Fruit fly (Drosophila melanogaster) whole organism, embryonic: ENCODE measurements around the gene eIF2gamma.
A peak's percentile ranks its signal among the peaks of the same experiment; 100 is the strongest.

Source experiments
- Abd-B ChIP-seq: fragments of 200-800 bp; sonication (Bioruptor generic); optimal IDR thresholded peaks from 2 replicates; lab custom pipeline; 2018; ENCODE audit warnings: missing biosample characterization, mild to moderate bottlenecking, missing genetic modification characterization, moderate library complexity
- Bteb2 ChIP-seq: fragments of 200-800 bp; sonication (Bioruptor generic); optimal IDR thresholded peaks from 2 replicates; lab custom pipeline; 2016; ENCODE audit warnings: missing biosample characterization, missing genetic modification characterization
- CG10959 ChIP-seq: fragments of 200-800 bp; sonication (Bioruptor generic); IDR thresholded peaks from 2 replicates; pipeline ENCODE4 v1.3.6; 2022; ENCODE audit warnings: missing biosample characterization, missing genetic modification characterization
- CG10979 ChIP-seq: fragments of 200-800 bp; sonication (Bioruptor generic); optimal IDR thresholded peaks from 2 replicates; lab custom pipeline; 2018; ENCODE audit warnings: missing biosample characterization, mild to moderate bottlenecking, missing genetic modification characterization, moderate library complexity
- CG12659 ChIP-seq: fragments of 200-800 bp; sonication (Bioruptor generic); optimal IDR thresholded peaks from 3 replicates; lab custom pipeline; 2017; ENCODE audit warnings: mild to moderate bottlenecking, missing biosample characterization, missing genetic modification reagents, missing genetic modification characterization
- CG13775 ChIP-seq: fragments of 200-800 bp; sonication (Bioruptor generic); optimal IDR thresholded peaks from 3 replicates; lab custom pipeline; 2017; ENCODE audit warnings: missing biosample characterization, mild to moderate bottlenecking, missing genetic modification characterization
- CG15601 ChIP-seq: fragments of 200-800 bp; sonication (Bioruptor generic); optimal IDR thresholded peaks from 3 replicates; lab custom pipeline; 2019; ENCODE audit warnings: missing biosample characterization, mild to moderate bottlenecking, missing genetic modification characterization, moderate library complexity
- CG16863 ChIP-seq: fragments of 200-800 bp; sonication (Bioruptor generic); optimal IDR thresholded peaks from 3 replicates; lab custom pipeline; 2016; ENCODE audit warnings: missing biosample characterization, missing genetic modification characterization
- CG18262 ChIP-seq: fragments of 200-800 bp; optimal IDR thresholded peaks from 3 replicates; lab custom pipeline; 2019; ENCODE audit warnings: missing biosample characterization, mild to moderate bottlenecking, missing genetic modification characterization, moderate library complexity
- CG2129 ChIP-seq: fragments of 200-800 bp; sonication (Bioruptor generic); IDR thresholded peaks from 2 replicates; pipeline ENCODE4 v1.3.6; 2022; ENCODE audit warnings: missing biosample characterization, missing genetic modification characterization; ENCODE audit not compliant: partially characterized antibody
- CG31365 ChIP-seq: fragments of 200-800 bp; sonication (Bioruptor generic); optimal IDR thresholded peaks from 2 replicates; lab custom pipeline; 2018; ENCODE audit warnings: missing biosample characterization, mild to moderate bottlenecking, missing genetic modification characterization
- CG4360 ChIP-seq: fragments of 200-800 bp; sonication (Bioruptor generic); IDR thresholded peaks from 2 replicates; pipeline ENCODE4 v1.3.6; 2022; ENCODE audit warnings: missing biosample characterization, missing genetic modification characterization
- CG7839 ChIP-seq: fragments of 200-800 bp; sonication (Bioruptor generic); optimal IDR thresholded peaks from 3 replicates; lab custom pipeline; 2018; ENCODE audit warnings: missing biosample characterization, mild to moderate bottlenecking, missing genetic modification characterization, moderate library complexity
- CG8388 ChIP-seq: fragments of 200-800 bp; sonication (Bioruptor generic); optimal IDR thresholded peaks from 2 replicates; lab custom pipeline; 2019; ENCODE audit warnings: missing biosample characterization, mild to moderate bottlenecking, missing genetic modification characterization, moderate library complexity
- CG9817 ChIP-seq: fragments of 200-800 bp; sonication (Bioruptor generic); optimal IDR thresholded peaks from 2 replicates; lab custom pipeline; 2018; ENCODE audit warnings: missing biosample characterization, mild to moderate bottlenecking, missing genetic modification characterization, moderate library complexity
- Camta ChIP-seq: fragments of 200-800 bp; sonication (Bioruptor generic); optimal IDR thresholded peaks from 2 replicates; lab custom pipeline; 2016; ENCODE audit warnings: missing biosample characterization, missing genetic modification characterization
- Doc3 ChIP-seq: fragments of 200-800 bp; sonication (Bioruptor generic); IDR thresholded peaks from 3 replicates; pipeline ENCODE4 v1.3.6; 2022; ENCODE audit warnings: missing biosample characterization, missing genetic modification characterization; ENCODE audit not compliant: partially characterized antibody
- Dref ChIP-seq: fragments of 200-800 bp; sonication (Bioruptor generic); IDR thresholded peaks from 2 replicates; pipeline ENCODE4 v1.3.6; 2022; ENCODE audit warnings: missing biosample characterization, missing genetic modification characterization
- E2f2 ChIP-seq: fragments of 200-800 bp; sonication (Bioruptor generic); IDR thresholded peaks from 2 replicates; pipeline ENCODE4 v1.3.6; 2022; ENCODE audit warnings: missing biosample characterization, missing genetic modification characterization
- HLHmδ ChIP-seq: fragments of 200-800 bp; sonication (Bioruptor generic); optimal IDR thresholded peaks from 2 replicates; lab custom pipeline; 2018; ENCODE audit warnings: missing biosample characterization, mild to moderate bottlenecking, missing genetic modification characterization, moderate library complexity
- Kr ChIP-seq: fragments of 200-800 bp; sonication (Bioruptor generic); optimal IDR thresholded peaks from 2 replicates; lab custom pipeline; 2017; ENCODE audit warnings: missing biosample characterization, mild to moderate bottlenecking, missing genetic modification characterization
- MESR4 ChIP-seq: fragments of 200-800 bp; sonication (Bioruptor generic); optimal IDR thresholded peaks from 2 replicates; lab custom pipeline; 2018; ENCODE audit warnings: missing biosample characterization, mild to moderate bottlenecking, missing genetic modification characterization, moderate library complexity
- Oaz ChIP-seq: fragments of 200-800 bp; sonication (Bioruptor generic); IDR thresholded peaks from 2 replicates; pipeline ENCODE4 v1.3.6; 2022; ENCODE audit warnings: missing biosample characterization, missing genetic modification characterization
- Xbp1 ChIP-seq: fragments of 200-800 bp; sonication (Bioruptor generic); optimal IDR thresholded peaks from 3 replicates; lab custom pipeline; 2016; ENCODE audit warnings: missing biosample characterization, mild to moderate bottlenecking, missing genetic modification characterization
- YL-1 ChIP-seq: fragments of 200-800 bp; sonication (Bioruptor generic); optimal IDR thresholded peaks from 3 replicates; lab custom pipeline; 2017; ENCODE audit warnings: missing biosample characterization, mild to moderate bottlenecking, missing genetic modification characterization
- ac ChIP-seq: fragments of 200-800 bp; sonication (Bioruptor generic); optimal IDR thresholded peaks from 3 replicates; lab custom pipeline; 2017; ENCODE audit warnings: missing biosample characterization, mild to moderate bottlenecking, missing genetic modification characterization
- amos ChIP-seq: fragments of 200-800 bp; sonication (Bioruptor generic); IDR thresholded peaks from 2 replicates; pipeline ENCODE4 v1.3.6; 2022; ENCODE audit warnings: missing biosample characterization, missing genetic modification characterization; ENCODE audit not compliant: partially characterized antibody
- ara ChIP-seq: fragments of 200-800 bp; sonication (Bioruptor generic); IDR thresholded peaks from 2 replicates; pipeline ENCODE4 v1.3.6; 2022; ENCODE audit warnings: missing biosample characterization, missing genetic modification characterization
- az2 ChIP-seq: fragments of 200-800 bp; sonication (Bioruptor generic); optimal IDR thresholded peaks from 3 replicates; lab custom pipeline; 2016; ENCODE audit warnings: missing biosample characterization, missing genetic modification characterization
- croc ChIP-seq: fragments of 200-800 bp; sonication (Bioruptor generic); conservative IDR thresholded peaks from 3 replicates; pipeline ENCODE4 v1.3.6; 2022; ENCODE audit warnings: missing biosample characterization, missing genetic modification characterization
- cwo ChIP-seq: fragments of 200-800 bp; sonication (Bioruptor generic); optimal IDR thresholded peaks from 3 replicates; lab custom pipeline; 2017; ENCODE audit warnings: missing biosample characterization, missing genetic modification characterization, mild to moderate bottlenecking, moderate library complexity, missing genetic modification reagents
- esg ChIP-seq: fragments of 200-800 bp; sonication (Bioruptor generic); conservative IDR thresholded peaks from 2 replicates; pipeline ENCODE4 v1.3.6; 2022; ENCODE audit warnings: missing biosample characterization, missing genetic modification characterization
- fru ChIP-seq: fragments of >200 bp; optimal IDR thresholded peaks from 2 replicates; lab custom pipeline; 2017
- gsb ChIP-seq: fragments of 200-800 bp; sonication (Bioruptor generic); IDR thresholded peaks from 2 replicates; pipeline ENCODE4 v1.3.6; 2022; ENCODE audit warnings: missing biosample characterization, missing genetic modification characterization
- hkb ChIP-seq, 2 experiments: fragments of 200-800 bp in 1 of 2; fragments of >200 bp in 1 of 2; sonication (Bioruptor generic) in 1 of 2; IDR thresholded peaks in 1 of 2; optimal IDR thresholded peaks in 1 of 2; 2 replicates each; pipeline versions ENCODE4 v1.3.6 to Lab custom; 2017 to 2022; ENCODE audit warnings: missing biosample characterization in 1 of 2, missing genetic modification characterization in 1 of 2
- inv ChIP-seq: fragments of 200-800 bp; sonication (Bioruptor generic); IDR thresholded peaks from 2 replicates; pipeline ENCODE4 v1.3.6; 2022; ENCODE audit warnings: missing biosample characterization, missing genetic modification characterization; ENCODE audit not compliant: partially characterized antibody
- jigr1 ChIP-seq: fragments of 200-800 bp; sonication (Bioruptor generic); IDR thresholded peaks from 3 replicates; pipeline ENCODE4 v1.3.6; 2022; ENCODE audit warnings: missing biosample characterization, missing genetic modification characterization
- jumu ChIP-seq: fragments of 200-800 bp; sonication (Bioruptor generic); optimal IDR thresholded peaks from 3 replicates; lab custom pipeline; 2016; ENCODE audit warnings: missing biosample characterization, missing genetic modification characterization
- kay ChIP-seq: fragments of 200-800 bp; sonication (Bioruptor generic); optimal IDR thresholded peaks from 2 replicates; lab custom pipeline; 2016; ENCODE audit warnings: missing biosample characterization, missing genetic modification characterization
- lola ChIP-seq, 3 experiments: fragments of >200 bp in 2 of 3; fragments of 200-800 bp in 1 of 3; sonication (Bioruptor generic) in 1 of 3; optimal IDR thresholded peaks; 2 replicates each; lab custom pipeline; 2017 to 2019; ENCODE audit warnings: missing biosample characterization in 3 of 3, missing genetic modification characterization in 3 of 3, mild to moderate bottlenecking in 1 of 3, moderate library complexity in 1 of 3
- nmo ChIP-seq: fragments of 200-800 bp; sonication (Bioruptor generic); optimal IDR thresholded peaks from 2 replicates; lab custom pipeline; 2018; ENCODE audit warnings: missing biosample characterization, mild to moderate bottlenecking, missing genetic modification characterization, moderate library complexity
- onecut ChIP-seq: fragments of 200-800 bp; sonication (Bioruptor generic); IDR thresholded peaks from 2 replicates; pipeline ENCODE4 v1.3.6; 2022; ENCODE audit warnings: missing biosample characterization, missing genetic modification characterization
- pros ChIP-seq: fragments of 200-800 bp; sonication (Bioruptor generic); optimal IDR thresholded peaks from 3 replicates; lab custom pipeline; 2019; ENCODE audit warnings: missing biosample characterization, mild to moderate bottlenecking, missing genetic modification characterization, moderate library complexity
- ranshi ChIP-seq: fragments of 200-800 bp; sonication (Bioruptor generic); IDR thresholded peaks from 2 replicates; pipeline ENCODE4 v1.3.6; 2022; ENCODE audit warnings: missing biosample characterization, missing genetic modification characterization
- rib ChIP-seq: fragments of 200-800 bp; sonication (Bioruptor generic); IDR thresholded peaks from 2 replicates; pipeline ENCODE4 v1.3.6; 2022; ENCODE audit warnings: missing biosample characterization, missing genetic modification characterization
- scrt ChIP-seq: fragments of 200-800 bp; sonication (Bioruptor generic); optimal IDR thresholded peaks from 2 replicates; lab custom pipeline; 2018; ENCODE audit warnings: missing biosample characterization, mild to moderate bottlenecking, missing genetic modification characterization, moderate library complexity
- sima ChIP-seq: fragments of 200-800 bp; sonication (Bioruptor generic); optimal IDR thresholded peaks from 2 replicates; lab custom pipeline; 2016; ENCODE audit warnings: missing biosample characterization, missing genetic modification characterization
- tap ChIP-seq: fragments of 200-800 bp; optimal IDR thresholded peaks from 3 replicates; lab custom pipeline; 2019; ENCODE audit warnings: missing biosample characterization, mild to moderate bottlenecking, missing genetic modification characterization, moderate library complexity
- vfl ChIP-seq: fragments of 200-800 bp; sonication (Bioruptor generic); optimal IDR thresholded peaks from 2 replicates; lab custom pipeline; 2016; ENCODE audit warnings: missing biosample characterization, missing genetic modification characterization
- zen2 ChIP-seq: fragments of 200-800 bp; sonication (Bioruptor generic); IDR thresholded peaks from 3 replicates; pipeline ENCODE4 v1.3.6; 2022; ENCODE audit warnings: missing biosample characterization, missing genetic modification characterization; ENCODE audit not compliant: partially characterized antibody

The eIF2gamma gene

DNA sequence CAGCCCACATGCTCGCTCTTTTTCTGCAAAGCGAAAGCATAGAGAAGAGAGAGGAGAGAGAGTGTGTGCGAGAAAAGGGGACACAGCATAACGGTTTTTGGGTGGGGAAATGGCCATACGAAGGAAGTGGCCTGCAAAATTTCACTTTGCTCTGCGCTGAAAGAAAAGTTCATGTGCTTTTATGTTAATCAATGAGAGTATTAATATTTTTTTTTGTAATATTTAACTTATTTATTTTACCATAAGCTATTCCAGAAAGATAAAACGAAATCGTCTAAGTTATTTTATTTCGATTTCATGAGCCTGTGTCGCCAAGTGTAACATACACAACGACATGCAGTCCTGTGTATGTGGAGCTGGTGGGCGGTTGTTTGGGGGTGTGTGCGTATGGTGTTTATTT is 12.8 kb downstream of the eIF2gamma start (continued):
- TF ChIP-seq amos (GFP tag; lab: Robert Waterston, UW) (no peak), CG2129 (no peak), az2 (GFP tag; lab: Kevin White, UChicago) (peak; percentile 34), CG7839 (tag; lab: Kevin White, UChicago) (no peak), croc (0 out of 3 replicates have a peak, but pooled peaks have one; percentile 21), Doc3 (no peak), tap (tag; lab: Kevin White, UChicago) (no peak), zen2 (GFP tag; lab: Robert Waterston, UW) (no peak), CG8388 (GFP tag; lab: Kevin White, UChicago) (peak; percentile 54), CG15601 (tag; lab: Kevin White, UChicago) (no peak), fru (no peak), sima (no peak), pros (no peak), CG10959 (GFP tag; lab: Robert Waterston, UW) (no peak), scrt (GFP tag; lab: Kevin White, UChicago) (no peak), CG9817 (tag; lab: Kevin White, UChicago) (peak; percentile 69), MESR4 (GFP tag; lab: Kevin White, UChicago) (no peak), CG31365 (tag; lab: Kevin White, UChicago) (no peak), jigr1 (peak; percentile 26; the same call in 1 of the 3 replicates), vfl (no peak), Camta (no peak), onecut (GFP tag; lab: Robert Waterston, UW) (peak; percentile 51), cwo (peak; percentile 72), ranshi (GFP tag; lab: Robert Waterston, UW) (peak; percentile 72), esg (peak; percentile 70), CG18262 (no peak), Xbp1 (GFP tag; lab: Kevin White, UChicago) (no peak), CG10979 (tag; lab: Kevin White, UChicago) (peak; percentile 45), nmo (GFP tag; lab: Kevin White, UChicago) (no peak), lola (GFP tag; optimal IDR thresholded peaks at IDR 0.05; lab: Kevin White, UChicago) (peak in 1 of 3 experiments; percentile 3), HLHmδ (GFP tag; lab: Kevin White, UChicago) (no peak), YL-1 (GFP tag; lab: Kevin White, UChicago) (peak; percentile 5), rib (GFP tag; lab: Robert Waterston, UW) (peak; percentile 46; the same call in 1 of the 2 replicates), CG13775 (GFP tag; lab: Kevin White, UChicago) (peak; percentile 66), jumu (no peak), CG12659 (GFP tag; lab: Kevin White, UChicago) (peak; percentile 66), CG16863 (no peak), CG4360 (GFP tag; lab: Robert Waterston, UW) (peak; percentile 35; the same call in 1 of the 2 replicates), E2f2 (GFP tag; lab: Robert Waterston, UW) (peak; percentile 51), inv (GFP tag; lab: Robert Waterston, UW) (no peak), Abd-B (no peak), ara (GFP tag; lab: Robert Waterston, UW) (peak; percentile 52), ac (GFP tag; lab: Kevin White, UChicago) (no peak), Dref (GFP tag; lab: Robert Waterston, UW) (no peak), gsb (GFP tag; lab: Robert Waterston, UW) (peak; percentile 57; the same call in 1 of the 2 replicates), Oaz (GFP tag; lab: Robert Waterston, UW) (0 out of 2 replicates have a peak, but pooled peaks have one; percentile 21), hkb (optimal IDR thresholded peaks at IDR 0.05; lab: Kevin White, UChicago) (no peak), hkb (GFP tag; IDR thresholded peaks at IDR 0.05; lab: Robert Waterston, UW) (peak; percentile 85), Bteb2 (GFP tag; lab: Kevin White, UChicago) (peak; percentile 9), Kr (GFP tag; lab: Kevin White, UChicago) (no peak), kay (GFP tag; lab: Kevin White, UChicago) (peak; percentile 32)
